Fruit fly (Drosophila melanogaster): Measurements from ENCODE around the gene CG9154.

CG9154 gene

DNA sequence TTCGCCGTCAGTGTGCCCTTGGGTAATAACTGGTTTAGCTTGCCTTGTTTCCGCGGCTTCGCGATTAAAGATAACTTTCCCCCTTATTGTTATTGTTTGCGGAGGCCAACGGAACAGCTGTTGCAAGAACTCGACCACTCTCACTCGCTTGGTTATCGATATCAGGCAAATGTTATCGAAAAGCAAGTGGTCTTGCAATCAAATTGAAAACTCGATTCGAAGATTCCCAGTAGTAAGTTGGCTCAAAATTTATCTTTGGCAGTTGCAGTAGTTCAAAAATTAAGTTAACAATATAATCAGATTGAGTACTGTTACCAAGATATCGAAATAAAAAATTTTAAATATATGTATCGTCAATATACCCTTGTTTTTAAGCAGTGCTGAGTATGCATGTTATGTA, 4.7 kb downstream of the CG9154 start, which contains the start of the genes Fbw5 and CG9147 (continued):
- TF ChIP-seq Nf-YC (tag; optimal IDR thresholded peaks at IDR 0.05) (peak; percentile 88), Usf (GFP tag; optimal IDR thresholded peaks at IDR 0.05) (peak; percentile 99), pan (optimal IDR thresholded peaks at IDR 0.05) (peak in 1 of 2 experiments; percentile 25), pan (GFP tag; optimal IDR thresholded peaks at IDR 0.05 in 1 of 2, IDR thresholded peaks at IDR 0.05 in 1 of 2) (peak; percentile 70 to 99), CG12299 (tag; optimal IDR thresholded peaks at IDR 0.05) (peak; percentile 99), CG8765 (GFP tag; IDR thresholded peaks at IDR 0.05) (peak; percentile 98), Doc3 (GFP tag; IDR thresholded peaks at IDR 0.05; ENCODE audit: partially characterized antibody) (no peak; the same call in 2 of the 3 replicates), zfh1 (GFP tag; IDR thresholded peaks at IDR 0.05) (peak; percentile 100), CG31365 (tag; optimal IDR thresholded peaks at IDR 0.05) (peak; percentile 92), CG4617 (GFP tag; optimal IDR thresholded peaks at IDR 0.05; ENCODE audit: borderline replicate concordance) (peak; percentile 100), dmrt99B (tag; optimal IDR thresholded peaks at IDR 0.05) (peak; percentile 100), Taf1 (GFP tag; IDR thresholded peaks at IDR 0.05) (peak; percentile 99), Doc2 (GFP tag; IDR thresholded peaks at IDR 0.05) (peak; percentile 95), btn (GFP tag; optimal IDR thresholded peaks at IDR 0.05) (peak; percentile 99), hkb (optimal IDR thresholded peaks at IDR 0.05) (no peak), hkb (GFP tag; IDR thresholded peaks at IDR 0.05) (peak; percentile 100), HmgZ (tag; optimal IDR thresholded peaks at IDR 0.05) (peak; percentile 100), CG34224 (GFP tag; IDR thresholded peaks at IDR 0.05; ENCODE audit: partially characterized antibody) (peak; percentile 78), CG15073 (GFP tag; optimal IDR thresholded peaks at IDR 0.05) (peak; percentile 92), dati (GFP tag; IDR thresholded peaks at IDR 0.05) (peak; percentile 98), CG5245 (GFP tag; optimal IDR thresholded peaks at IDR 0.05) (peak; percentile 100), CG9609 (GFP tag; optimal IDR thresholded peaks at IDR 0.05) (peak; percentile 99), CG10366 (GFP tag; IDR thresholded peaks at IDR 0.05) (peak; percentile 100), dimm (GFP tag; IDR thresholded peaks at IDR 0.05) (peak; percentile 99), CG43689 (GFP tag; IDR thresholded peaks at IDR 0.05) (peak; percentile 99), CG16815 (GFP tag; optimal IDR thresholded peaks at IDR 0.05) (peak; percentile 100), Side (GFP tag; optimal IDR thresholded peaks at IDR 0.05) (peak; percentile 100), CG14441 (GFP tag; IDR thresholded peaks at IDR 0.05) (peak; percentile 99), CG10267 (tag; optimal IDR thresholded peaks at IDR 0.05) (peak; percentile 98), CG31224 (GFP tag; IDR thresholded peaks at IDR 0.05) (peak; percentile 96), nerfin-2 (GFP tag; IDR thresholded peaks at IDR 0.05; ENCODE audit: partially characterized antibody) (peak; percentile 71), tna (GFP tag; IDR thresholded peaks at IDR 0.05; ENCODE audit: partially characterized antibody) (peak; percentile 63), Gug (GFP tag; IDR thresholded peaks at IDR 0.05) (peak; percentile 99), HLH54F (GFP tag; optimal IDR thresholded peaks at IDR 0.05) (peak; percentile 99), Awh (GFP tag; IDR thresholded peaks at IDR 0.05) (peak; percentile 99), Mad (GFP tag; optimal IDR thresholded peaks at IDR 0.05) (peak; percentile 99), kay (GFP tag; optimal IDR thresholded peaks at IDR 0.05) (peak; percentile 99), shn (GFP tag; optimal IDR thresholded peaks at IDR 0.05) (peak; percentile 99), vnd (GFP tag; IDR thresholded peaks at IDR 0.05; ENCODE audit: partially characterized antibody) (no peak; the same call in 2 of the 3 replicates), mirr (GFP tag; optimal IDR thresholded peaks at IDR 0.05) (peak; percentile 97), ind (GFP tag; optimal IDR thresholded peaks at IDR 0.05) (peak; percentile 99), gem (tag; optimal IDR thresholded peaks at IDR 0.05) (peak; percentile 100), Dref (GFP tag; IDR thresholded peaks at IDR 0.05) (peak; percentile 76), gsb-n (tag; optimal IDR thresholded peaks at IDR 0.05) (peak; percentile 100), tap (tag; optimal IDR thresholded peaks at IDR 0.05) (peak; percentile 99), CG11504 (tag; optimal IDR thresholded peaks at IDR 0.05) (peak; percentile 99), ara (GFP tag; IDR thresholded peaks at IDR 0.05) (peak; percentile 100), gfzf (GFP tag; optimal IDR thresholded peaks at IDR 0.05) (peak; percentile 45), D19A (tag; optimal IDR thresholded peaks at IDR 0.05) (peak; percentile 99), Dll (GFP tag; IDR thresholded peaks at IDR 0.05; ENCODE audit: partially characterized antibody) (peak; percentile 65), CG6272 (GFP tag; IDR thresholded peaks at IDR 0.05) (peak; percentile 99), Poxn (GFP tag; IDR thresholded peaks at IDR 0.05) (peak; percentile 99)
